Fruit fly (Drosophila melanogaster) whole organism: ENCODE data around the gene pyd.

ENCODE experiments used
- CG8478 ChIP-seq: fragments of >200 bp; optimal IDR thresholded peaks from 2 replicates; lab custom pipeline; 2018; ENCODE audit warnings: inconsistent platforms
- Dll ChIP-seq: fragments of >200 bp; optimal IDR thresholded peaks from 2 replicates; lab custom pipeline; 2017
- EcR ChIP-seq, 2 experiments: fragments of >200 bp; optimal IDR thresholded peaks; 2 replicates each; lab custom pipeline; 2017; ENCODE audit warnings: missing biosample characterization in 2 of 2, missing genetic modification characterization in 2 of 2, missing genetic modification reagents in 2 of 2
- pan ChIP-seq: fragments of >200 bp; optimal IDR thresholded peaks from 2 replicates; lab custom pipeline; 2017
- psq ChIP-seq: fragments of >200 bp; optimal IDR thresholded peaks from 2 replicates; lab custom pipeline; 2017
- usp ChIP-seq: fragments of >200 bp; optimal IDR thresholded peaks from 2 replicates; lab custom pipeline; 2017; ENCODE audit warnings: missing biosample characterization, missing genetic modification characterization, mixed read lengths

pyd gene

dm6 chr3R:8920091-8920733 lies 11.5 kb downstream of the pyd start:
- TF ChIP-seq EcR (GFP tag; optimal IDR thresholded peaks at IDR 0.05; lab: Kevin White, UChicago) (no peak), CG8478 (lab: Kevin White, UChicago) (no peak), psq (lab: Kevin White, UChicago) (no peak), pan (lab: Kevin White, UChicago) (no peak), Dll (no peak), usp (GFP tag; lab: Kevin White, UChicago) (no peak)

- no peak for TF ChIP-seq psq (lab: Kevin White, UChicago)
- peak; percentile 11 for TF ChIP-seq pan (lab: Kevin White, UChicago)
- no peak for TF ChIP-seq Dll
- TF ChIP-seq usp (GFP tag; lab: Kevin White, UChicago): no peak
- no peak for TF ChIP-seq EcR (GFP tag; optimal IDR thresholded peaks at IDR 0.05; lab: Kevin White, UChicago)
- no peak for TF ChIP-seq CG8478 (lab: Kevin White, UChicago)
Observed at dm6 chr3R:8918818-8919217, 12.9 kb downstream of the pyd start.

dm6 chr3R:8915537-8916332 lies 16.0 kb downstream of the pyd start:
- TF ChIP-seq usp (GFP tag; lab: Kevin White, UChicago) (no peak), Dll (no peak), CG8478 (lab: Kevin White, UChicago) (no peak), pan (lab: Kevin White, UChicago) (no peak), EcR (GFP tag; optimal IDR thresholded peaks at IDR 0.05; lab: Kevin White, UChicago) (no peak), psq (lab: Kevin White, UChicago) (no peak)

- TF ChIP-seq pan (lab: Kevin White, UChicago) (no peak), EcR (GFP tag; optimal IDR thresholded peaks at IDR 0.05; lab: Kevin White, UChicago) (peak in 1 of 2 experiments; percentile 36)
Observed at dm6 chr3R:8914919-8915318, 16.8 kb downstream of the pyd start.

- no peak for TF ChIP-seq usp (GFP tag; lab: Kevin White, UChicago)
- no peak for TF ChIP-seq EcR (GFP tag; optimal IDR thresholded peaks at IDR 0.05; lab: Kevin White, UChicago)
- no peak for TF ChIP-seq CG8478 (lab: Kevin White, UChicago)
- no peak for TF ChIP-seq pan (lab: Kevin White, UChicago)
- TF ChIP-seq Dll: no peak
- no peak for TF ChIP-seq psq (lab: Kevin White, UChicago)
Observed at dm6 chr3R:8896740-8897139, 35.0 kb downstream of the pyd start.

dm6 chr3R:8892993-8893670 lies 38.6 kb downstream of the pyd start:
- TF ChIP-seq psq (lab: Kevin White, UChicago) (no peak), usp (GFP tag; lab: Kevin White, UChicago) (no peak), Dll (no peak), EcR (GFP tag; optimal IDR thresholded peaks at IDR 0.05; lab: Kevin White, UChicago) (no peak), pan (lab: Kevin White, UChicago) (no peak), CG8478 (lab: Kevin White, UChicago) (no peak)

dm6 chr3R:8891675-8892074 lies 40.0 kb downstream of the pyd start:
- no peak for TF ChIP-seq Dll
- TF ChIP-seq usp (GFP tag; lab: Kevin White, UChicago): no peak
- no peak for TF ChIP-seq pan (lab: Kevin White, UChicago)
- TF ChIP-seq CG8478 (lab: Kevin White, UChicago): no peak
- no peak for TF ChIP-seq psq (lab: Kevin White, UChicago)
- TF ChIP-seq EcR (GFP tag; optimal IDR thresholded peaks at IDR 0.05; lab: Kevin White, UChicago): no peak

dm6 chr3R:8890441-8890840 lies 41.3 kb downstream of the pyd start:
- TF ChIP-seq pan (lab: Kevin White, UChicago) (no peak), Dll (no peak), CG8478 (lab: Kevin White, UChicago) (no peak), EcR (GFP tag; optimal IDR thresholded peaks at IDR 0.05; lab: Kevin White, UChicago) (no peak), usp (GFP tag; lab: Kevin White, UChicago) (no peak), psq (lab: Kevin White, UChicago) (no peak)

dm6 chr3R:8886772-8887367 lies 44.8 kb downstream of the pyd start:
- TF ChIP-seq usp (GFP tag; lab: Kevin White, UChicago) (no peak), Dll (no peak), pan (lab: Kevin White, UChicago) (no peak), CG8478 (lab: Kevin White, UChicago) (no peak), EcR (GFP tag; optimal IDR thresholded peaks at IDR 0.05; lab: Kevin White, UChicago) (no peak), psq (lab: Kevin White, UChicago) (no peak)

dm6 chr3R:8885581-8885980 lies 46.1 kb downstream of the pyd start:
- TF ChIP-seq CG8478 (lab: Kevin White, UChicago): no peak
- no peak for TF ChIP-seq psq (lab: Kevin White, UChicago)
- TF ChIP-seq pan (lab: Kevin White, UChicago): no peak
- no peak for TF ChIP-seq usp (GFP tag; lab: Kevin White, UChicago)
- no peak for TF ChIP-seq Dll

dm6 chr3R:8884788-8885351 lies 46.8 kb downstream of the pyd start:
- TF ChIP-seq Dll (no peak), pan (lab: Kevin White, UChicago) (no peak), EcR (GFP tag; optimal IDR thresholded peaks at IDR 0.05; lab: Kevin White, UChicago) (no peak), usp (GFP tag; lab: Kevin White, UChicago) (no peak), psq (lab: Kevin White, UChicago) (no peak), CG8478 (lab: Kevin White, UChicago) (no peak)
